Worm (Caenorhabditis elegans): Measurements from ENCODE around the gene eak-4.

Gene eak-4

DNA sequence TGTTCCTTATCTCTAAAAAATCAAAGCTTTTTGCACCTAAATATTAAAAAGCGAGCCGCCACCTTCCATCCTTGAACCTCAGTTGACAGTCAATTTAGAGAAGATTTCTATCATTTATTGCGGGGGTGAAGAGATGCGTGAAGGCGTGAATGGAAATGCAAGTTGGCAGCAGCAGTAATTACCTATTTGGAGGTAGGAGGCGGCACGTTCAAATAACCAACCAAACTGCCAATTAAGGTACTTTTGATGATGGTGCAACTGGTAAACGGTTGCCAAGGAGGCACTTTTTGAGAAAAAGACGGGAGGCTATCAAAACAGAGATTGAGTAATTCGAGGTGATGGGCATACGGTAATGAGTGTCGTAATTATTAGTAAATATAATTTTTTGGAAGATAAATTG is 11.0 kb upstream of the eak-4 start:
- no peak for TF ChIP-seq dsc-1 (tag; optimal IDR thresholded peaks at IDR 0.05)

- no peak for TF ChIP-seq efl-1 (optimal IDR thresholded peaks at IDR 0.05)
- TF ChIP-seq efl-1 (GFP tag; optimal IDR thresholded peaks at IDR 0.05 in 1 of 2): peak in 1 of 2 experiments; percentile 66
- no peak for TF ChIP-seq ceh-82 (tag; optimal IDR thresholded peaks at IDR 0.05)
- TF ChIP-seq egl-27 (tag; optimal IDR thresholded peaks at IDR 0.05): no peak
- TF ChIP-seq nhr-20 (tag; optimal IDR thresholded peaks at IDR 0.05): no peak
- no peak for TF ChIP-seq hlh-4 (tag; optimal IDR thresholded peaks at IDR 0.05)
- no peak for TF ChIP-seq fkh-8 (tag; optimal IDR thresholded peaks at IDR 0.05)
- TF ChIP-seq lin-15B (tag; optimal IDR thresholded peaks at IDR 0.05): no peak
- no peak for TF ChIP-seq nhr-71 (tag; optimal IDR thresholded peaks at IDR 0.05)
- TF ChIP-seq lin-14 (GFP tag; optimal IDR thresholded peaks at IDR 0.05): peak; percentile 1
- TF ChIP-seq fos-1 (tag; optimal IDR thresholded peaks at IDR 0.05): no peak
- TF ChIP-seq rnt-1 (tag; optimal IDR thresholded peaks at IDR 0.05): no peak
- no peak for TF ChIP-seq nhr-11 (tag; optimal IDR thresholded peaks at IDR 0.05)
Measured at ce11 chrIV:12531464-12531863, 6.2 kb upstream of the eak-4 start.

ce11 chrIV:12531047-12531446 is 5.7 kb upstream of the eak-4 start, which contains the start of gene F53B2.5:
TSS of gene F53B2.5 (minus strand) at chrIV:12531147.
- TF ChIP-seq sup-37 (GFP tag; optimal IDR thresholded peaks at IDR 0.05) (no peak), nhr-85 (tag) (peak; percentile 11)

ce11 chrIV:12527217-12527616 is 1.9 kb upstream of the eak-4 start, which contains the start of gene F53B2.8:
TSS of gene F53B2.8 (minus strand) at chrIV:12527396.
- no peak for TF ChIP-seq lin-13 (GFP tag; optimal IDR thresholded peaks at IDR 0.05)
- no peak for TF ChIP-seq nhr-77 (tag; optimal IDR thresholded peaks at IDR 0.05)
- peak in 1 of 2 experiments; percentile 59 for TF ChIP-seq lin-35 (GFP tag; optimal IDR thresholded peaks at IDR 0.05)
- TF ChIP-seq ceh-90 (tag; optimal IDR thresholded peaks at IDR 0.05): no peak
- TF ChIP-seq skn-1 (tag; optimal IDR thresholded peaks at IDR 0.05): peak; percentile 63
- no peak for TF ChIP-seq C04F5.9 (tag; optimal IDR thresholded peaks at IDR 0.05)
- peak in 1 of 2 experiments; percentile 3 for TF ChIP-seq lsy-2 (tag; optimal IDR thresholded peaks at IDR 0.05)
- no peak for TF ChIP-seq unc-130 (tag; optimal IDR thresholded peaks at IDR 0.05)
- TF ChIP-seq tlp-1 (tag; optimal IDR thresholded peaks at IDR 0.05): no peak
- no peak for TF ChIP-seq aly-2 (tag; optimal IDR thresholded peaks at IDR 0.05)
- TF ChIP-seq nhr-20 (tag; optimal IDR thresholded peaks at IDR 0.05): peak; percentile 59
- TF ChIP-seq grh-1 (GFP tag; IDR thresholded peaks at IDR 0.05): no peak
- TF ChIP-seq jun-1 (tag; optimal IDR thresholded peaks at IDR 0.05): no peak
- TF ChIP-seq F16B12.6 (tag; optimal IDR thresholded peaks at IDR 0.05): no peak
- TF ChIP-seq nhr-71 (tag; optimal IDR thresholded peaks at IDR 0.05): peak; percentile 50
- no peak for TF ChIP-seq lin-39 (tag; optimal IDR thresholded peaks at IDR 0.05)
- TF ChIP-seq isw-1 (GFP tag; IDR thresholded peaks at IDR 0.05): 0 out of 2 replicates have a peak, but pooled peaks have one; percentile 3
- TF ChIP-seq mef-2 (tag; optimal IDR thresholded peaks at IDR 0.05): no peak
- no peak for TF ChIP-seq nhr-84 (tag; optimal IDR thresholded peaks at IDR 0.05)
- TF ChIP-seq lir-3 (tag; optimal IDR thresholded peaks at IDR 0.05; ENCODE audit: poor library complexity): no peak
- TF ChIP-seq hlh-17 (GFP tag; optimal IDR thresholded peaks at IDR 0.05; ENCODE audit: borderline replicate concordance): no peak
- TF ChIP-seq efl-1 (optimal IDR thresholded peaks at IDR 0.05): peak in 1 of 2 experiments; percentile 38
- peak; percentile 28 to 94 for TF ChIP-seq efl-1 (GFP tag; optimal IDR thresholded peaks at IDR 0.05 in 1 of 2)
- TF ChIP-seq nhr-76 (tag; optimal IDR thresholded peaks at IDR 0.05): no peak
- no peak for TF ChIP-seq ama-1 (optimal IDR thresholded peaks at IDR 0.05)
- peak; percentile 71 for TF ChIP-seq hpl-2 (GFP tag; optimal IDR thresholded peaks at IDR 0.05)
- TF ChIP-seq dpl-1 (GFP tag; optimal IDR thresholded peaks at IDR 0.05): peak in 2 of 3 experiments; percentile 13 to 21
- peak; percentile 21 for TF ChIP-seq snpc-4 (tag; optimal IDR thresholded peaks at IDR 0.05)
- TF ChIP-seq snu-23 (GFP tag; optimal IDR thresholded peaks at IDR 0.05): peak; percentile 39
- TF ChIP-seq zip-4 (GFP tag; optimal IDR thresholded peaks at IDR 0.05): peak; percentile 86
- TF ChIP-seq pqm-1 (tag; optimal IDR thresholded peaks at IDR 0.05): peak; percentile 33
- peak in 2 of 3 experiments; percentile 13 to 46 for TF ChIP-seq ceh-82 (tag; optimal IDR thresholded peaks at IDR 0.05)
- TF ChIP-seq elt-2 (tag; optimal IDR thresholded peaks at IDR 0.05): peak; percentile 84
- no peak for TF ChIP-seq sptf-1 (tag; optimal IDR thresholded peaks at IDR 0.05)
- TF ChIP-seq fkh-10 (GFP tag; optimal IDR thresholded peaks at IDR 0.05): no peak
- TF ChIP-seq elt-3 (tag; optimal IDR thresholded peaks at IDR 0.05): peak in 2 of 6 experiments; percentile 1 to 64
- no peak for TF ChIP-seq mep-1 (tag; optimal IDR thresholded peaks at IDR 0.05)

All from whole organism, L1 larva.